Worm (Caenorhabditis elegans) whole organism, mixed stage, embryonic: ENCODE data around the gene ocr-1.

Experiments
- blmp-1 ChIP-seq: fragments of 150-350 bp; optimal IDR thresholded peaks from 2 replicates; lab custom pipeline; 2014; ENCODE audit warnings: missing biosample characterization, missing genetic modification characterization
- ceh-39 ChIP-seq: fragments of 150-350 bp; optimal IDR thresholded peaks from 2 replicates; lab custom pipeline; 2014; ENCODE audit warnings: missing biosample characterization, missing genetic modification characterization
- ceh-43 ChIP-seq: fragments of 200-800 bp; sonication (Bioruptor generic); optimal IDR thresholded peaks from 2 replicates; lab custom pipeline; 2018; ENCODE audit warnings: mild to moderate bottlenecking, missing genetic modification characterization, moderate library complexity, missing compliant biosample characterization
- ceh-83 ChIP-seq: fragments of 200-800 bp; sonication (Bioruptor generic); optimal IDR thresholded peaks from 2 replicates; lab custom pipeline; 2018; ENCODE audit warnings: mild to moderate bottlenecking, missing genetic modification characterization, missing compliant biosample characterization
- ces-1 ChIP-seq: fragments of 150-350 bp; optimal IDR thresholded peaks from 2 replicates; lab custom pipeline; 2014; ENCODE audit warnings: missing biosample characterization, missing genetic modification reagents, missing genetic modification characterization
- cnd-1 ChIP-seq: fragments of 200-800 bp; sonication (Bioruptor generic); optimal IDR thresholded peaks from 2 replicates; lab custom pipeline; 2018; ENCODE audit warnings: mild to moderate bottlenecking, missing genetic modification characterization, missing compliant biosample characterization
- drap-1 ChIP-seq: fragments of 200-800 bp; sonication (Bioruptor generic); optimal IDR thresholded peaks from 3 replicates; lab custom pipeline; 2018; ENCODE audit warnings: mild to moderate bottlenecking, missing genetic modification characterization, missing compliant biosample characterization
- elt-1 ChIP-seq: sonication (generic microtip); optimal IDR thresholded peaks from 2 replicates; lab custom pipeline; 2017; ENCODE audit warnings: missing genetic modification characterization, mild to moderate bottlenecking, missing compliant biosample characterization, antibody characterized with exemption, moderate library complexity, borderline replicate concordance; ENCODE audit not compliant: insufficient read depth
- elt-3 ChIP-seq: fragments of 150-350 bp; optimal IDR thresholded peaks from 2 replicates; lab custom pipeline; 2014; ENCODE audit warnings: missing biosample characterization, missing genetic modification characterization
- flh-1 ChIP-seq: fragments of 200-800 bp; sonication (Bioruptor generic); optimal IDR thresholded peaks from 2 replicates; lab custom pipeline; 2018; ENCODE audit warnings: mild to moderate bottlenecking, missing genetic modification characterization, moderate library complexity, missing compliant biosample characterization
- ham-2 ChIP-seq: fragments of 200-800 bp; sonication (Bioruptor generic); optimal IDR thresholded peaks from 2 replicates; lab custom pipeline; 2018; ENCODE audit warnings: mild to moderate bottlenecking, missing genetic modification characterization, missing compliant biosample characterization
- hlh-1 ChIP-seq: fragments of 150-350 bp; optimal IDR thresholded peaks from 2 replicates; lab custom pipeline; 2014; ENCODE audit warnings: missing biosample characterization, missing genetic modification reagents, missing genetic modification characterization
- lin-13 ChIP-seq: fragments of 150-350 bp; optimal IDR thresholded peaks from 2 replicates; lab custom pipeline; 2014; ENCODE audit warnings: missing biosample characterization, missing genetic modification characterization
- lin-32 ChIP-seq: fragments of 200-800 bp; sonication (Bioruptor generic); optimal IDR thresholded peaks from 2 replicates; lab custom pipeline; 2018; ENCODE audit warnings: mild to moderate bottlenecking, missing genetic modification characterization, missing compliant biosample characterization
- lsy-2 ChIP-seq: fragments of 150-350 bp; optimal IDR thresholded peaks from 2 replicates; lab custom pipeline; 2014; ENCODE audit warnings: missing biosample characterization, missing genetic modification characterization
- mab-5 ChIP-seq: fragments of 150-350 bp; optimal IDR thresholded peaks from 2 replicates; lab custom pipeline; 2014; ENCODE audit warnings: missing biosample characterization, missing genetic modification characterization
- mep-1 ChIP-seq: fragments of 150-350 bp; optimal IDR thresholded peaks from 2 replicates; lab custom pipeline; 2017; ENCODE audit warnings: missing biosample characterization, missing genetic modification reagents, missing genetic modification characterization, inconsistent platforms
- mls-2 ChIP-seq: sonication (generic microtip); optimal IDR thresholded peaks from 2 replicates; lab custom pipeline; 2016; ENCODE audit warnings: mild to moderate bottlenecking, missing genetic modification characterization, moderate library complexity, missing compliant biosample characterization
- nhr-12 ChIP-seq: fragments of 150-350 bp; optimal IDR thresholded peaks from 2 replicates; lab custom pipeline; 2014; ENCODE audit warnings: missing biosample characterization, missing genetic modification characterization
- nhr-2 ChIP-seq: fragments of 150-350 bp; optimal IDR thresholded peaks from 2 replicates; lab custom pipeline; 2014; ENCODE audit warnings: missing biosample characterization, missing genetic modification characterization
- nhr-28 ChIP-seq: fragments of 150-350 bp; optimal IDR thresholded peaks from 2 replicates; lab custom pipeline; 2014; ENCODE audit warnings: missing biosample characterization, missing genetic modification characterization
- pha-4 ChIP-seq: fragments of 150-350 bp; optimal IDR thresholded peaks from 2 replicates; lab custom pipeline; 2018; ENCODE audit warnings: missing biosample characterization, missing genetic modification reagents, missing genetic modification characterization
- sem-2 ChIP-seq: fragments of 200-800 bp; sonication (Bioruptor generic); optimal IDR thresholded peaks from 2 replicates; lab custom pipeline; 2018; ENCODE audit warnings: mild to moderate bottlenecking, missing genetic modification characterization, missing compliant biosample characterization
- snpc-4 ChIP-seq: fragments of 150-350 bp; optimal IDR thresholded peaks from 2 replicates; lab custom pipeline; 2014; ENCODE audit warnings: missing biosample characterization, missing genetic modification characterization
- sptf-1 ChIP-seq: sonication (generic microtip); optimal IDR thresholded peaks from 2 replicates; lab custom pipeline; 2017; ENCODE audit warnings: mild to moderate bottlenecking, missing genetic modification characterization, moderate library complexity, missing compliant biosample characterization
- tbx-8 ChIP-seq: fragments of 200-800 bp; sonication (Bioruptor generic); optimal IDR thresholded peaks from 2 replicates; lab custom pipeline; 2018; ENCODE audit warnings: mild to moderate bottlenecking, missing genetic modification characterization, moderate library complexity, missing compliant biosample characterization
- unc-120 ChIP-seq: sonication (generic microtip); optimal IDR thresholded peaks from 2 replicates; lab custom pipeline; 2017; ENCODE audit warnings: missing genetic modification characterization, missing compliant biosample characterization; ENCODE audit not compliant: poor library complexity, severe bottlenecking
- unc-62 ChIP-seq: fragments of 150-350 bp; optimal IDR thresholded peaks from 2 replicates; lab custom pipeline; 2014; ENCODE audit warnings: missing biosample characterization, missing genetic modification reagents, missing genetic modification characterization
- zip-8 ChIP-seq: fragments of 150-350 bp; optimal IDR thresholded peaks from 2 replicates; lab custom pipeline; 2014; ENCODE audit warnings: missing biosample characterization, missing genetic modification characterization
- ztf-11 ChIP-seq: fragments of 150-350 bp; optimal IDR thresholded peaks from 2 replicates; lab custom pipeline; 2014; ENCODE audit warnings: missing biosample characterization, missing genetic modification characterization

The ocr-1 gene

DNA sequence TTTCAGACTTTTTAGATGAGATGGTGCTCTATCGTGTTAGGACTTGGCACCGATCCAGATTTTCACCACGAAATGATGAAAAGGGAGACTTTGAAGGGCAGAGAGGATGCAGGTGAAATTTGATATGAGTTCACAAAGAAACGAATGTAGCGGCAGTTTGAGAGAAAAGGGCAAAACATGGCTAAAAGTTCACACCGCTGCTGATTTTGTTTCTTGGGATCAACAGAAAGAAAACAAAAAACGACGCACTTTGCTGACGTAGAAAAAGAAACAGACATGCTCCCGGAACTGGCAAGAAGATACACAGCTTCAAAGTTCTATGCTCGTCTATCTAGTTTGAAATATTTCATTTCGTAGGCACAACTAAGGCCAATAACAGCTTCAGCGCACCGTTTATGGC lies 40.6 kb upstream of the ocr-1 start:
- TF ChIP-seq mls-2 = no peak
- TF ChIP-seq mep-1 (tag; lab: Kevin White, UChicago) = no peak
- TF ChIP-seq ceh-43 (GFP tag; lab: Kevin White, UChicago) = no peak
- TF ChIP-seq nhr-2 (tag; lab: Kevin White, UChicago) = no peak
- no peak for TF ChIP-seq hlh-1 (tag; lab: Kevin White, UChicago)
- no peak for TF ChIP-seq unc-120 (tag; lab: Kevin White, UChicago)
- no peak for TF ChIP-seq lin-13
- TF ChIP-seq ceh-83 (GFP tag; lab: Kevin White, UChicago) = no peak
- TF ChIP-seq blmp-1 (tag; lab: Kevin White, UChicago) = no peak

DNA sequence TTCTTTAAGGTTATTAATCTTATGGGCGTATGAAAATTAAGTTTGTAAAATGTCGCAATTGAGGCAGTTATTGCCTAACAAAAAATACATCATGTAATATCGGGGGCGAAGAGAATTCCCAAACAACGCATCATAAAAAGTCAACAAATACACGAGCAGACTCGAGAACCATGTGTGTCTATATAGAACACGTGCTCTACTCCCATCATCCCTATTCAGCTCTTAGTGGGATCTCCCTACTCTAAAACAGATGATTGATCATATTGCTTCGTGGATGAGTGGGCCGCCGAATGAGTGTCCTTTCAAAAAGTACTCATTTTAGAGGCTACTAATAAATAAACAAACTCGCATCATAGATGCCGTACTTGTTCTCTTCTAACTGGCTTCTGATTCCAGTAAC lies 39.7 kb upstream of the ocr-1 start:
- TF ChIP-seq flh-1 (no peak), ham-2 (GFP tag; lab: Kevin White, UChicago) (no peak)

DNA sequence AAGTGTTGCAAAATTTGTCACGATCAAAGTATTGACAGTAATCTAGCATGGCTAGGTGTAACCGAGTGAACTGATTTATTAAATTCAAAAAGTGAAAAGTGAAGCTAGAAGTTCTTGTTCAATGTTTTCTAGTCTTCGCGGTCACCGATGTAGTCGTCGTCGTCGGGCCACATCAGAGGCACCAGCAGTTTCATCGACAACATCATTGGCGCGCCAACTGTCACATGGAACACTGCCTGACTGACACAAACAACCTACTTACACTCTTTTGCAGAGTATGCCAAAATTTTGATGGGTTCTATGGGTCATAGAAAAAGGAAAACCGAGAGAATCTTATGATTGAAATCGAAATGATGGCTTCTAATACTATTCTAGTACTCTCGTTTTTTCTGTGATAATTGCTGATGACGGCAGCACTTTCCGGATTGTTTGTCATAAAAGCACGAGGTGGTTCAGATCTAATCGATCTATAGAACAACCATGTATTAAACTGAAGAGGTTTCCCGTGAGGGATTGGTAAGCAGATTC lies 38.7 kb upstream of the ocr-1 start:
- TF ChIP-seq cnd-1 (tag; lab: Kevin White, UChicago) = no peak
- TF ChIP-seq zip-8 (tag; lab: Kevin White, UChicago) = no peak
- no peak for TF ChIP-seq drap-1
- TF ChIP-seq sptf-1 = no peak
- no peak for TF ChIP-seq pha-4 (tag; lab: Kevin White, UChicago)
- no peak for TF ChIP-seq ces-1
- no peak for TF ChIP-seq flh-1
- no peak for TF ChIP-seq lin-13
- no peak for TF ChIP-seq tbx-8 (GFP tag; lab: Kevin White, UChicago)
- no peak for TF ChIP-seq nhr-2 (tag; lab: Kevin White, UChicago)
- TF ChIP-seq lsy-2 (tag; lab: Kevin White, UChicago) = no peak
- no peak for TF ChIP-seq ceh-39 (tag; lab: Kevin White, UChicago)
- TF ChIP-seq unc-120 (tag; lab: Kevin White, UChicago) = no peak
- TF ChIP-seq ceh-43 (GFP tag; lab: Kevin White, UChicago) = no peak
- TF ChIP-seq mab-5 (tag; lab: Kevin White, UChicago) = no peak

DNA sequence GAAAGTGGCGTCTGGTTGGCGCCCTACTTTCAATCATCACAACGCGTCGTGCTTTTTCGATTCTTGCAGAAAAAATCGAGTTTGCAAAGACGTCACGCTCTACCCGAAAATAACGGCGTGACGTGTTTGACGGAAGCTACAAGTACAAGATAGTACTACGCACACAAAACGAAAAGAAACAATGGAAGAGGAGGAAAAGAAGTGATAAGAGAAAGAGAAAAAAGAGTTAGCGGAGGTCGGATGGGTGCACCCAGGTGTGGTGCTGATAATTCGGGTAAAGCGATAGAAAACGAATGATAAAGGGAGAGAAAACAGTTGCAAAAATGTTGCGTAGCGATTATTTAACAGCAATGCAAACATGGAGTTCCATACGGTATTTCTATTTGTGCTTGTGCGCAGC lies 37.5 kb upstream of the ocr-1 start:
- TF ChIP-seq pha-4 (tag; lab: Kevin White, UChicago) = no peak

DNA sequence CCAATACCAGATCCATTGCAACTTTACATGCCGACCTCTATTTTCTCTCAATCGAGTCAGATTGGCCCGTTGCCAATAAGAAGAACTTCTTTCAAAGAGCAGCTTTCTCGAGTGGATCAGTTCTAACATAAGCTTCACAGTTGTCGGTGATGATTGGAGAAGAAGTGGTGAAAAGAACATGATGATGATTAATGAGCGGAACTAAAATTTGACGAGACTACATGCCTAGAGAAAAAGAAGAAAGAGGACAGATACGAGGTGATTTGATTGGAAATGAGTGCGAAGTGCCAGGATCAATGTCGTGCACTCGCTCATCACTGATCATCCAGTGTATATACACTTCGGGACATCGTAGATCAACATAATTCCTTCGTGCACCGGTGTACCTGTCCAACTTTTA lies 36.5 kb upstream of the ocr-1 start:
- TF ChIP-seq ceh-83 (GFP tag; lab: Kevin White, UChicago) (no peak), lin-32 (GFP tag; lab: Kevin White, UChicago) (no peak), cnd-1 (tag; lab: Kevin White, UChicago) (no peak), sptf-1 (no peak), lsy-2 (tag; lab: Kevin White, UChicago) (no peak), elt-1 (no peak), hlh-1 (tag; lab: Kevin White, UChicago) (peak; percentile 13), unc-120 (tag; lab: Kevin White, UChicago) (peak; percentile 12), mab-5 (tag; lab: Kevin White, UChicago) (peak; percentile 59), nhr-12 (tag; lab: Kevin White, UChicago) (no peak), ces-1 (no peak), nhr-28 (tag; lab: Kevin White, UChicago) (no peak), unc-62 (GFP tag; lab: Kevin White, UChicago) (peak; percentile 98), snpc-4 (tag; lab: Kevin White, UChicago) (no peak)
- TF ChIP-seq, all 35 proteins: peak for 4

DNA sequence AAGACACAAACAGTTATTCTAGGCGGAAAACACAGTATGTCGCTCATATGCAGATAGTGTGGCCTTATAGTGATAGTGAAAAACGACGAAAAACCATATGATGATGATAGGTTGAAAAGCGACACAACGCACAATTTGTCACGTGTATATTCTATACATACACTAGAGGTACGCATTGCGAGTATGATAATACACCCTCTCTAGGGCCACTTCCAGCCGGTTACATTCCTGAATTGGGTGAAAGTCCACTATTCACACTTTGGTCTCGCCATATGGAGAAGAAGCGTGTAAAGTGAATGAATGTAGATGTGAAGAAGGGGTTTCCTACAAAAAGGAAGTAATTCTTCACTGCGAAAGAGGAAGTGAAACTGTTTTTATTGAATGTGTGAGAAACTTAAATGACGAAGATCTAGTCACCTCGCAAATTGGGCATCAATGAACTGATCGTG lies 34.7 kb upstream of the ocr-1 start:
- TF ChIP-seq mep-1 (tag; lab: Kevin White, UChicago) (no peak), cnd-1 (tag; lab: Kevin White, UChicago) (no peak), sem-2 (no peak), lin-32 (GFP tag; lab: Kevin White, UChicago) (no peak), elt-3 (tag; lab: Kevin White, UChicago) (no peak), ceh-43 (GFP tag; lab: Kevin White, UChicago) (no peak), ztf-11 (tag; lab: Kevin White, UChicago) (no peak), lin-13 (no peak), elt-1 (no peak)
